Fruit fly (Drosophila melanogaster) whole organism, embryonic: ENCODE data around the gene CG2187.

Experiments used
- Awh ChIP-seq: fragments of 200-800 bp; sonication (Bioruptor generic); IDR thresholded peaks from 2 replicates; pipeline ENCODE4, ENCODE4 v1.3.6; 2022; ENCODE audit warnings: missing biosample characterization, missing genetic modification characterization
- B-H2 ChIP-seq: fragments of 200-800 bp; sonication (Bioruptor generic); optimal IDR thresholded peaks from 2 replicates; lab custom pipeline; 2018; ENCODE audit warnings: missing biosample characterization, mild to moderate bottlenecking, missing genetic modification characterization
- BtbVII ChIP-seq: fragments of 200-800 bp; sonication (Bioruptor generic); optimal IDR thresholded peaks from 3 replicates; lab custom pipeline; 2017; ENCODE audit warnings: missing biosample characterization, mild to moderate bottlenecking, missing genetic modification characterization
- CG10267 ChIP-seq: fragments of 200-800 bp; sonication (Bioruptor generic); optimal IDR thresholded peaks from 2 replicates; lab custom pipeline; 2018; ENCODE audit warnings: missing biosample characterization, mild to moderate bottlenecking, missing genetic modification characterization, moderate library complexity
- CG12299 ChIP-seq: fragments of 200-800 bp; sonication (Bioruptor generic); optimal IDR thresholded peaks from 2 replicates; lab custom pipeline; 2018; ENCODE audit warnings: missing biosample characterization, mild to moderate bottlenecking, missing genetic modification characterization
- CG12391 ChIP-seq: fragments of 200-800 bp; sonication (Bioruptor generic); optimal IDR thresholded peaks from 3 replicates; lab custom pipeline; 2018; ENCODE audit warnings: missing biosample characterization, mild to moderate bottlenecking, missing genetic modification characterization, moderate library complexity
- CG12769 ChIP-seq: fragments of 200-800 bp; sonication (Bioruptor generic); optimal IDR thresholded peaks from 2 replicates; lab custom pipeline; 2019; ENCODE audit warnings: missing biosample characterization, mild to moderate bottlenecking, missing genetic modification characterization, moderate library complexity
- CG14050 ChIP-seq: fragments of 200-800 bp; sonication (Bioruptor generic); IDR thresholded peaks from 3 replicates; pipeline ENCODE4 v1.3.6; 2022; ENCODE audit warnings: missing biosample characterization, missing genetic modification characterization
- CG15269 ChIP-seq: fragments of 200-800 bp; sonication (Bioruptor generic); optimal IDR thresholded peaks from 2 replicates; lab custom pipeline; 2018; ENCODE audit warnings: missing biosample characterization, mild to moderate bottlenecking, missing genetic modification characterization, moderate library complexity
- CG16815 ChIP-seq: fragments of 200-800 bp; sonication (Bioruptor generic); optimal IDR thresholded peaks from 3 replicates; lab custom pipeline; 2017; ENCODE audit warnings: missing biosample characterization, mild to moderate bottlenecking, missing genetic modification characterization
- CG17912 ChIP-seq: fragments of 200-800 bp; sonication (Bioruptor generic); optimal IDR thresholded peaks from 2 replicates; lab custom pipeline; 2018; ENCODE audit warnings: missing biosample characterization, mild to moderate bottlenecking, missing genetic modification characterization
- CG18599 ChIP-seq: fragments of 200-800 bp; sonication (Bioruptor generic); optimal IDR thresholded peaks from 3 replicates; lab custom pipeline; 2017; ENCODE audit warnings: missing biosample characterization, missing genetic modification characterization, mild to moderate bottlenecking, moderate library complexity, missing genetic modification reagents
- CG2116 ChIP-seq: fragments of 200-800 bp; sonication (Bioruptor generic); optimal IDR thresholded peaks from 3 replicates; lab custom pipeline; 2018; ENCODE audit warnings: missing biosample characterization, mild to moderate bottlenecking, missing genetic modification characterization
- CG2129 ChIP-seq: fragments of 200-800 bp; sonication (Bioruptor generic); IDR thresholded peaks from 2 replicates; pipeline ENCODE4 v1.3.6; 2022; ENCODE audit warnings: missing biosample characterization, missing genetic modification characterization; ENCODE audit not compliant: partially characterized antibody
- CG31365 ChIP-seq: fragments of 200-800 bp; sonication (Bioruptor generic); optimal IDR thresholded peaks from 2 replicates; lab custom pipeline; 2018; ENCODE audit warnings: missing biosample characterization, mild to moderate bottlenecking, missing genetic modification characterization
- CG33213 ChIP-seq: fragments of 200-800 bp; sonication (Bioruptor generic); optimal IDR thresholded peaks from 3 replicates; lab custom pipeline; 2016; ENCODE audit warnings: missing biosample characterization, missing genetic modification characterization
- CG34422 ChIP-seq: fragments of 200-800 bp; sonication (Bioruptor generic); IDR thresholded peaks from 3 replicates; pipeline ENCODE4 v1.3.6; 2022; ENCODE audit warnings: missing biosample characterization, missing genetic modification characterization
- CG3847 ChIP-seq: fragments of 200-800 bp; sonication (Bioruptor generic); IDR thresholded peaks from 2 replicates; pipeline ENCODE4 v1.3.6; 2022; ENCODE audit warnings: missing biosample characterization, missing genetic modification characterization
- CG4404 ChIP-seq: fragments of 200-800 bp; sonication (Bioruptor generic); IDR thresholded peaks from 2 replicates; pipeline ENCODE4 v1.3.6; 2022; ENCODE audit warnings: missing biosample characterization, missing genetic modification characterization
- CG4707 ChIP-seq: fragments of 200-800 bp; sonication (Bioruptor generic); optimal IDR thresholded peaks from 2 replicates; lab custom pipeline; 2018; ENCODE audit warnings: missing biosample characterization, mild to moderate bottlenecking, missing genetic modification characterization, moderate library complexity
- CG8290 ChIP-seq, 3 experiments: fragments of 200-800 bp; sonication (Bioruptor generic); optimal IDR thresholded peaks; 2 replicates each; lab custom pipeline; 2016 to 2019; ENCODE audit warnings: missing biosample characterization in 3 of 3, missing genetic modification characterization in 3 of 3, mild to moderate bottlenecking in 2 of 3, moderate library complexity in 1 of 3
- CG8478 ChIP-seq: fragments of >200 bp; optimal IDR thresholded peaks from 2 replicates; lab custom pipeline; 2018
- CG8944 ChIP-seq: fragments of 200-800 bp; sonication (Bioruptor generic); optimal IDR thresholded peaks from 3 replicates; lab custom pipeline; 2016; ENCODE audit warnings: missing biosample characterization, missing genetic modification characterization
- CG9727 ChIP-seq: fragments of 200-800 bp; sonication (Bioruptor generic); optimal IDR thresholded peaks from 3 replicates; lab custom pipeline; 2017; ENCODE audit warnings: missing biosample characterization, mild to moderate bottlenecking, missing genetic modification characterization
- CG9932 ChIP-seq: fragments of 200-800 bp; sonication (Bioruptor generic); IDR thresholded peaks from 2 replicates; pipeline ENCODE4 v1.3.6; 2022; ENCODE audit warnings: missing biosample characterization, missing genetic modification characterization
- CoRest ChIP-seq: fragments of 200-800 bp; sonication (Bioruptor generic); optimal IDR thresholded peaks from 3 replicates; lab custom pipeline; 2018; ENCODE audit warnings: missing biosample characterization, mild to moderate bottlenecking, missing genetic modification characterization, moderate library complexity
- Dref ChIP-seq: fragments of 200-800 bp; sonication (Bioruptor generic); IDR thresholded peaks from 2 replicates; pipeline ENCODE4 v1.3.6; 2022; ENCODE audit warnings: missing biosample characterization, missing genetic modification characterization
- E2f1 ChIP-seq: fragments of 200-800 bp; sonication (Bioruptor generic); IDR thresholded peaks from 2 replicates; pipeline ENCODE4 v1.3.6; 2022; ENCODE audit warnings: missing biosample characterization, missing genetic modification characterization
- E2f2 ChIP-seq: fragments of 200-800 bp; sonication (Bioruptor generic); IDR thresholded peaks from 2 replicates; pipeline ENCODE4 v1.3.6; 2022; ENCODE audit warnings: missing biosample characterization, missing genetic modification characterization
- Hand ChIP-seq: fragments of 200-800 bp; sonication (Bioruptor generic); optimal IDR thresholded peaks from 2 replicates; lab custom pipeline; 2017; ENCODE audit warnings: mild to moderate bottlenecking, missing biosample characterization, missing genetic modification reagents, missing genetic modification characterization
- NK7.1 ChIP-seq: fragments of 200-800 bp; sonication (Bioruptor generic); optimal IDR thresholded peaks from 3 replicates; lab custom pipeline; 2016; ENCODE audit warnings: missing biosample characterization, missing genetic modification characterization
- Nf-YB ChIP-seq: fragments of 200-800 bp; sonication (Bioruptor generic); optimal IDR thresholded peaks from 3 replicates; lab custom pipeline; 2019; ENCODE audit warnings: missing biosample characterization, mild to moderate bottlenecking, missing genetic modification characterization, moderate library complexity
- NfI ChIP-seq: fragments of 200-800 bp; sonication (Bioruptor generic); optimal IDR thresholded peaks from 3 replicates; lab custom pipeline; 2018; ENCODE audit warnings: missing biosample characterization, mild to moderate bottlenecking, missing genetic modification characterization, moderate library complexity
- Sin3A ChIP-seq: fragments of >200 bp; optimal IDR thresholded peaks from 2 replicates; lab custom pipeline; 2018
- Six4 ChIP-seq: fragments of 200-800 bp; sonication (Bioruptor generic); optimal IDR thresholded peaks from 2 replicates; lab custom pipeline; 2016; ENCODE audit warnings: missing biosample characterization, missing genetic modification characterization
- Sry-δ ChIP-seq: fragments of 200-800 bp; sonication (Bioruptor generic); optimal IDR thresholded peaks from 2 replicates; lab custom pipeline; 2016; ENCODE audit warnings: missing biosample characterization, missing genetic modification characterization
- ac ChIP-seq: fragments of 200-800 bp; sonication (Bioruptor generic); optimal IDR thresholded peaks from 3 replicates; lab custom pipeline; 2017; ENCODE audit warnings: missing biosample characterization, mild to moderate bottlenecking, missing genetic modification characterization
- dati ChIP-seq: fragments of 200-800 bp; sonication (Bioruptor generic); IDR thresholded peaks from 2 replicates; pipeline ENCODE4 v1.3.6; 2022; ENCODE audit warnings: missing biosample characterization, missing genetic modification characterization
- dmrt99B ChIP-seq: fragments of 200-800 bp; sonication (Bioruptor generic); optimal IDR thresholded peaks from 2 replicates; lab custom pipeline; 2018; ENCODE audit warnings: missing biosample characterization, mild to moderate bottlenecking, missing genetic modification characterization, moderate library complexity
- dpn ChIP-seq, 2 experiments: fragments of 200-800 bp; sonication (Bioruptor generic); optimal IDR thresholded peaks; 3 replicates each; lab custom pipeline; 2016; ENCODE audit warnings: missing biosample characterization in 2 of 2, missing genetic modification characterization in 2 of 2
- en ChIP-seq: fragments of 200-800 bp; sonication (Bioruptor generic); optimal IDR thresholded peaks from 2 replicates; lab custom pipeline; 2016; ENCODE audit warnings: missing biosample characterization, missing genetic modification characterization
- esg ChIP-seq: fragments of 200-800 bp; sonication (Bioruptor generic); conservative IDR thresholded peaks from 2 replicates; pipeline ENCODE4 v1.3.6; 2022; ENCODE audit warnings: missing biosample characterization, missing genetic modification characterization
- exex ChIP-seq: fragments of 200-800 bp; sonication (Bioruptor generic); optimal IDR thresholded peaks from 4 replicates; lab custom pipeline; 2018; ENCODE audit warnings: missing biosample characterization, mild to moderate bottlenecking, missing genetic modification characterization, moderate library complexity
- fd102C ChIP-seq: fragments of 200-800 bp; sonication (Bioruptor generic); optimal IDR thresholded peaks from 2 replicates; lab custom pipeline; 2018; ENCODE audit warnings: missing biosample characterization, mild to moderate bottlenecking, missing genetic modification characterization, moderate library complexity
- fd3F ChIP-seq: fragments of 200-800 bp; sonication (Bioruptor generic); optimal IDR thresholded peaks from 2 replicates; lab custom pipeline; 2018; ENCODE audit warnings: missing biosample characterization, mild to moderate bottlenecking, missing genetic modification characterization, moderate library complexity
- fru ChIP-seq: fragments of >200 bp; optimal IDR thresholded peaks from 2 replicates; lab custom pipeline; 2017
- her ChIP-seq: fragments of 200-800 bp; sonication (Bioruptor generic); optimal IDR thresholded peaks from 2 replicates; lab custom pipeline; 2016; ENCODE audit warnings: missing biosample characterization, missing genetic modification characterization
- insv ChIP-seq, 2 experiments: fragments of 200-800 bp; sonication (Bioruptor generic); optimal IDR thresholded peaks; 3 replicates each; lab custom pipeline; 2016 to 2018; ENCODE audit warnings: missing biosample characterization in 2 of 2, missing genetic modification characterization in 2 of 2
- luna ChIP-seq: fragments of 200-800 bp; sonication (Bioruptor generic); optimal IDR thresholded peaks from 2 replicates; lab custom pipeline; 2016; ENCODE audit warnings: missing biosample characterization, missing genetic modification characterization
- maf-S ChIP-seq: fragments of 200-800 bp; sonication (Bioruptor generic); optimal IDR thresholded peaks from 2 replicates; lab custom pipeline; 2016; ENCODE audit warnings: missing biosample characterization, missing genetic modification characterization
- sna ChIP-seq: fragments of 200-800 bp; sonication (Bioruptor generic); IDR thresholded peaks from 2 replicates; pipeline ENCODE4 v1.3.6; 2022; ENCODE audit warnings: missing biosample characterization, missing genetic modification characterization; ENCODE audit not compliant: partially characterized antibody

The CG2187 gene

dm6 chr3R:31747429-31748048, 10.9 kb downstream of the CG2187 start, which contains the start of the genes nero and CG1910 (continued):
- TF ChIP-seq CG8290 (GFP tag; optimal IDR thresholded peaks at IDR 0.05; lab: Kevin White, UChicago) (peak; percentile 15), CG8290 (tag; optimal IDR thresholded peaks at IDR 0.05; lab: Kevin White, UChicago) (peak in 1 of 2 experiments; percentile 77), Nf-YB (GFP tag; lab: Kevin White, UChicago) (peak; percentile 12), luna (no peak), insv (GFP tag; optimal IDR thresholded peaks at IDR 0.05; lab: Kevin White, UChicago) (no peak), fru (lab: Kevin White, UChicago) (no peak), CoRest (tag; lab: Kevin White, UChicago) (peak; percentile 8), CG12769 (tag; lab: Kevin White, UChicago) (no peak), dmrt99B (no peak), Sry-δ (GFP tag; lab: Kevin White, UChicago) (peak; percentile 86), CG33213 (GFP tag; lab: Kevin White, UChicago) (peak; percentile 42), CG17912 (GFP tag; lab: Kevin White, UChicago) (no peak), NfI (GFP tag; lab: Kevin White, UChicago) (no peak), NK7.1 (GFP tag; lab: Kevin White, UChicago) (no peak), CG2116 (GFP tag; lab: Kevin White, UChicago) (peak; percentile 63), B-H2 (GFP tag; lab: Kevin White, UChicago) (peak; percentile 27), BtbVII (GFP tag; lab: Kevin White, UChicago) (no peak), maf-S (peak; percentile 33), dpn (GFP tag; optimal IDR thresholded peaks at IDR 0.05; lab: Kevin White, UChicago) (peak in 1 of 2 experiments; percentile 39), en (GFP tag; lab: Kevin White, UChicago) (no peak), dati (GFP tag; lab: Robert Waterston, UW) (no peak), CG10267 (tag; lab: Kevin White, UChicago) (peak; percentile 85), CG3847 (GFP tag; lab: Robert Waterston, UW) (no peak), CG2129 (GFP tag; lab: Robert Waterston, UW) (no peak), E2f1 (GFP tag; lab: Robert Waterston, UW) (no peak), CG18599 (peak; percentile 20), esg (GFP tag; lab: Robert Waterston, UW) (no peak), Awh (GFP tag; lab: Robert Waterston, UW) (no peak), CG16815 (GFP tag; lab: Kevin White, UChicago) (no peak), fd3F (no peak), Sin3A (peak; percentile 76), E2f2 (GFP tag; lab: Robert Waterston, UW) (no peak), Hand (GFP tag; lab: Kevin White, UChicago) (no peak), fd102C (GFP tag; lab: Kevin White, UChicago) (no peak), CG4404 (GFP tag; lab: Robert Waterston, UW) (no peak), her (GFP tag; lab: Kevin White, UChicago) (no peak), CG31365 (tag; lab: Kevin White, UChicago) (peak; percentile 18), CG9727 (GFP tag; lab: Kevin White, UChicago) (no peak), CG8944 (no peak), CG9932 (GFP tag; lab: Robert Waterston, UW) (no peak), sna (GFP tag; lab: Robert Waterston, UW) (no peak), CG12299 (peak; percentile 42), Dref (GFP tag; lab: Robert Waterston, UW) (no peak), CG8478 (lab: Kevin White, UChicago) (no peak), CG34422 (GFP tag; lab: Robert Waterston, UW) (no peak), CG12391 (tag; lab: Kevin White, UChicago) (peak; percentile 28), CG4707 (no peak), CG15269 (no peak), exex (tag; lab: Kevin White, UChicago) (no peak), CG14050 (GFP tag; lab: Robert Waterston, UW) (no peak), Six4 (GFP tag; lab: Kevin White, UChicago) (no peak), ac (GFP tag; lab: Kevin White, UChicago) (no peak)
